Worm (Caenorhabditis elegans): ENCODE data around the gene srh-141.

Gene srh-141

DNA sequence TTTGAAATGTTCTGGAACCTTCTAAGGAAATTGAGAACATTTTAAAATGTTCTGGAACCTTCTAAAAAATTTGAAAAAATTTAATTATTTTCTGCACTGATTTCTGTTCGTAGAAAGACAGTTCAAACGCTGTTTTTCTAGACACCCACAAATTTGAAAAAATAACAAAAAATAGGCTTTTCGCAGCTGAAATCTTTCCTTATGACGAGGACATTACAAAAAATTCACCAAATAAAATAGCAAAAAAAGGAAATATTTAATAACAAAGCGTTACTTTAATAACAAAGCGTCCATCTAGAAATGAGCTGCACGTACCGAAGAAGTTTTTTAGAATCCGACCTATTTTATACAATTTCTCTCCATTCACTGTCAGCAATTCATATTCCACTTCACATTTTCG is at the start of gene srh-141:
TSS of gene srh-141 (plus strand) at position 301 of the 400 bp plus-strand sequence.
- no peak for TF ChIP-seq Y75B8A.6 (GFP tag; IDR thresholded peaks at IDR 0.05)
- TF ChIP-seq unc-62 (GFP tag; optimal IDR thresholded peaks at IDR 0.05 in 1 of 2): peak in 1 of 2 experiments; percentile 60
- no peak for TF ChIP-seq unc-62 (tag; optimal IDR thresholded peaks at IDR 0.05)
- TF ChIP-seq nhr-111 (GFP tag; optimal IDR thresholded peaks at IDR 0.05): no peak

DNA sequence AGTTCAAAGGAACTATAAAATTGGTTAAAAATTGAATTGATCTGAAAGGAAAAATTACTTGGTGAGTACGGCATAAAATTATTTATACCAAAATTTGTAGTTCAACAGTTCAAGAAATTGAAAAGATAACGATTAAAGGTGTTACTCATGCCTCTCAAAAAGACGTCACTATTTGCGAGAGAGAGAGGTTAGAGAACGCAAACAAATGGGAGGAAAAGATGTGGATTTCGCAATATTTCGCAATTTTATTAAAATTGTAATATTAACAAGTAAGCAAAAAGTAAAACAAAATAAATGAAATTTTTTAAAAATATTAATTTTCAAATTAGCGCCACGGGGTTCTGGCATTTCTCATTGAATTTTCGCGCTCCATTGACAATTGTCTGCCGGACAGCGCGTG is 48.6 kb upstream of the srh-141 start, which contains the start of gene F13A7.11:
TSS of gene F13A7.11 (minus strand) at position 174 of the 400 bp plus-strand sequence.
- TF ChIP-seq zfp-3 (GFP tag; conservative IDR thresholded peaks at IDR 0.05) (no peak), madf-9 (GFP tag; conservative IDR thresholded peaks at IDR 0.05) (no peak), nhr-77 (tag; optimal IDR thresholded peaks at IDR 0.05) (peak; percentile 44), mdl-1 (tag; optimal IDR thresholded peaks at IDR 0.05) (peak in 1 of 2 experiments; percentile 4), daf-16 (GFP tag; optimal IDR thresholded peaks at IDR 0.05) (peak in 1 of 2 experiments; percentile 7), daf-16 (tag; optimal IDR thresholded peaks at IDR 0.05) (peak; percentile 89), nhr-48 (tag; optimal IDR thresholded peaks at IDR 0.05) (peak; percentile 32), fos-1 (tag; optimal IDR thresholded peaks at IDR 0.05) (no peak), dmd-6 (GFP tag; IDR thresholded peaks at IDR 0.05) (peak; percentile 83), dve-1 (tag; optimal IDR thresholded peaks at IDR 0.05; ENCODE audit: insufficient read depth) (peak; percentile 83), nhr-28 (tag; optimal IDR thresholded peaks at IDR 0.05) (peak; percentile 66), hlh-11 (tag; optimal IDR thresholded peaks at IDR 0.05) (peak; percentile 49), mxl-2 (GFP tag; conservative IDR thresholded peaks at IDR 0.05) (no peak), cey-2 (tag; optimal IDR thresholded peaks at IDR 0.05; ENCODE audit: borderline replicate concordance, insufficient read depth) (no peak), zip-2 (tag; optimal IDR thresholded peaks at IDR 0.05) (peak; percentile 99), Y75B8A.6 (GFP tag; IDR thresholded peaks at IDR 0.05) (no peak), ceh-20 (GFP tag; IDR thresholded peaks at IDR 0.05) (0 out of 2 replicates have a peak, but pooled peaks have one; percentile 14), aha-1 (tag) (peak; percentile 14), dmd-8 (GFP tag; IDR thresholded peaks at IDR 0.05) (no peak), Y5F2A.4 (GFP tag; optimal IDR thresholded peaks at IDR 0.05) (no peak), lir-3 (tag; optimal IDR thresholded peaks at IDR 0.05) (no peak), snpc-1.2 (GFP tag; IDR thresholded peaks at IDR 0.05) (no peak), mxl-3 (GFP tag; optimal IDR thresholded peaks at IDR 0.05) (no peak), pqm-1 (tag; optimal IDR thresholded peaks at IDR 0.05) (peak; percentile 51), ztf-7 (tag; optimal IDR thresholded peaks at IDR 0.05) (peak; percentile 97), nhr-102 (tag; optimal IDR thresholded peaks at IDR 0.05) (peak; percentile 57)

DNA sequence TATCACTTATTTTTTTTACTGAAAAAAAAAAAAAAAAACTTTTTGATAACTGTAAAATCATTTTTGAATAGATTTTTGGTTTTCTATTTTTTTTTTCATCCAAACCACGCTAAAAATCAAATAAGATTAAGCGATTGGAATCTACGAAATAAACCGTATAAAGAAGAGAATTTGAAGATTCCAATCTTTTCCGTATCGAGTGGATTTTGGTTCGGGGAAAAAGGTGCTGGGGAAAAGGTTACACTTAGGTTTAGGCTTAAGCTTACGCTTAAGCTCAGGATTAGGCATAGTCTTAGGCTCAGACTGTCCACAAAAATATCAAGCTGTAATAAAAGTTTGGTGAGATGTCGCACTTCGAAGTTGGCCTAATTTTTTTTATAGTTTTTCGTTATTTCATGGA is 48.0 kb upstream of the srh-141 start, which contains the start of gene F13A7.12:
TSS of gene F13A7.12 (plus strand) at position 301 of the 400 bp plus-strand sequence.
- no peak for TF ChIP-seq ceh-44 (GFP tag; IDR thresholded peaks at IDR 0.05)
- TF ChIP-seq vab-7 (GFP tag; IDR thresholded peaks at IDR 0.05): no peak
- no peak for TF ChIP-seq lim-7 (GFP tag; IDR thresholded peaks at IDR 0.05)
- TF ChIP-seq zag-1 (tag; optimal IDR thresholded peaks at IDR 0.05): no peak

DNA sequence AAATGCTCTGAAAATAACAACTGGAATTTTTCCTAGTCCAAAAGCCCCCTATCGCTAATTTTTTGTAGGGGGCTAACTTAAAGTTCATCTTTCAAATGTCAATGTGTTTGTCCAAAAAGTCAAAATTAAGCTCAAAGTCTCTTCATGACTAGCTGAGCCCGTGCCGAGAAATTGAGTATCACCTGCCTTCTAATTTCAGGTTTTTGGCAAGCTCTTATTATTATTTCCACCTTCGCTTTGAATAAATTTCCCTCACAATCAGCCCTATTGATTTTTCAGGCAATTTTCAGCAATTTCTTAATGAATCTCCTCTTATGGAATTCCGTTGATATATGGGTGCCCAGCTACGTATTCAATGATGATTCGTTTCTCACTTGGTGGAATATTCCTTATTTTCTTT is 44.3 kb upstream of the srh-141 start, which contains the start of gene sre-36:
TSS of gene sre-36 (plus strand) at position 301 of the 400 bp plus-strand sequence.
- TF ChIP-seq tra-1 (GFP tag; IDR thresholded peaks at IDR 0.05): no peak
- peak in 1 of 2 experiments; percentile 52 for TF ChIP-seq unc-62 (GFP tag; optimal IDR thresholded peaks at IDR 0.05 in 1 of 2)
- no peak for TF ChIP-seq unc-62 (tag; optimal IDR thresholded peaks at IDR 0.05)

DNA sequence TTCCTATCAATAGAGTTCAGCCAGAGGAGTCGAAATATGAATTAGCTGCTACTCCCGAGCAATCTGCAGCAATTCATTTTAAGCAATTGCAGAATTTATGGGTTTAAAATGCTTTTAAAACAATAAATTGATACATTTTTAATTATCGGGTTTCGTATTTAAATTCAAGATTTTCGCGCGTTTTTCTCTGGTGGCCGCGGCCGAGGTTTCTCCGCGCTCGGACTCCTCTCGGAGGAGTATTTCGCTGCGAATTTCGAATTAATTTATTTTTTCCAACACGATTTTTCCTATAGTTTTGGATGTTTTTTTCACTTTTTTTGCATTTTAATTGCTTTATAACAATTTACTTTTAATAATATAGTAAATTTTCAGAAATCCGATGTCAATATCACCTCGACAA is 42.2 kb upstream of the srh-141 start, which contains the start of gene F13A7.14:
TSS of gene F13A7.14 (plus strand) at position 373 of the 400 bp plus-strand sequence.
- TF ChIP-seq lin-39 (tag; optimal IDR thresholded peaks at IDR 0.05): no peak
- no peak for TF ChIP-seq lin-29 (GFP tag; IDR thresholded peaks at IDR 0.05)
- TF ChIP-seq mes-2 (tag; optimal IDR thresholded peaks at IDR 0.05; ENCODE audit: poor library complexity, severe bottlenecking): peak; percentile 100
- TF ChIP-seq T20F7.1 (GFP tag; optimal IDR thresholded peaks at IDR 0.05): no peak
- peak; percentile 61; the same call in 1 of the 2 replicates for TF ChIP-seq ceh-44 (GFP tag; IDR thresholded peaks at IDR 0.05)
- no peak for TF ChIP-seq hlh-30 (tag; optimal IDR thresholded peaks at IDR 0.05; ENCODE audit: insufficient read depth)
- no peak for TF ChIP-seq Y5F2A.4 (GFP tag; optimal IDR thresholded peaks at IDR 0.05)
- TF ChIP-seq lin-15B (tag; optimal IDR thresholded peaks at IDR 0.05): no peak
- TF ChIP-seq saeg-2 (GFP tag; IDR thresholded peaks at IDR 0.05): no peak
- TF ChIP-seq skn-1 (tag; optimal IDR thresholded peaks at IDR 0.05): no peak
- TF ChIP-seq Y48G9A.11 (GFP tag; IDR thresholded peaks at IDR 0.05): peak; percentile 44; the same call in 1 of the 2 replicates
- no peak for TF ChIP-seq ceh-32 (tag; optimal IDR thresholded peaks at IDR 0.05; ENCODE audit: poor library complexity)
- peak; percentile 75 for TF ChIP-seq dmd-6 (GFP tag; IDR thresholded peaks at IDR 0.05)
- peak in 1 of 2 experiments; percentile 90 for TF ChIP-seq hif-1 (tag; optimal IDR thresholded peaks at IDR 0.05)
